Worm (Caenorhabditis elegans): ENCODE measurements around the gene srd-25.

Gene srd-25

DNA sequence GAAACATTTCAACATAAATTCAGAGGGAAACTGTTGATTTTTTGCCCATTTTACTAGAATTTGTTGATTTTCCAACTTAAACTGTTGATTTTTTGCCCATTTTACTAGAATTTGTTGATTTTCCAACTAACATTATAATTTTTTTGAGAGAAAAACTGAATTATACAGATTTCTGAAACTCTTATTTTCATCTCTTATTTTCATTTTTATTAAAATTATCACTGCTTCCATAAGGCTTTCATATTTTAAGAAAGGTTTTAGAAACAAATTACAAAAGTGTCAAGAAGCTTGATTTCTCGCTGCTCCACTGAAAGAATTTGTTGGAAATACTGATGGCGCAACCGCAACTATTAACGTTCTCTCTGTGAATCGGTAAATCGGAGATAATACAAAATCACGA lies 18.1 kb downstream of the srd-25 start:
- no peak for TF ChIP-seq B0310.2 (tag; optimal IDR thresholded peaks at IDR 0.05)

ce11 chrV:7651757-7652156 lies 19.9 kb downstream of the srd-25 start, which contains the start of gene srh-234:
Gene srh-234 (minus strand): TSS chrV:7651857.
- TF ChIP-seq ama-1 (optimal IDR thresholded peaks at IDR 0.05) (no peak), hmg-4 (GFP tag; optimal IDR thresholded peaks at IDR 0.05) (no peak), flt-1 (GFP tag; IDR thresholded peaks at IDR 0.05) (no peak), hmbx-1 (tag; optimal IDR thresholded peaks at IDR 0.05) (no peak), ceh-36 (tag; optimal IDR thresholded peaks at IDR 0.05) (no peak), tbx-11 (GFP tag; IDR thresholded peaks at IDR 0.05) (no peak), pes-1 (GFP tag; IDR thresholded peaks at IDR 0.05) (no peak), F13C5.2 (tag; optimal IDR thresholded peaks at IDR 0.05) (no peak), ets-7 (tag; optimal IDR thresholded peaks at IDR 0.05) (no peak), B0310.2 (tag; optimal IDR thresholded peaks at IDR 0.05) (no peak)

DNA sequence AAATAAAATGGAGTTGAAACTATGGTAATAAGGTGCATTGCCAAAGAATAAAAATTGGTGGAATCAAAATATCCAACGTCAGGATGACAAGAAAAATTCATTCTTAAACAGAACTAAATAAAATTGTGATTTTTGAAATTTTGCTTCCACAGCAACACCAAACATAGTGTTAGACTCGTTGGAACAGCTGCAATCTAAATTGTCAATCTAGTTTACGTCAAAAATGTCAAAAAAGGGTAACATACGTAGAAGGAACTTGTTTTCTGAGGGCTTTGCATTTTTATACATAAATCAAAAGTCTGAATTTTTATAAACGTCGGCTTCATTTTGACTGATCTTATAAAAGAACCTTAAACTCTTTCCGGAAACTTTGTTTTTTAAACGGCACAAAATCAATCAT lies 21.7 kb downstream of the srd-25 start, which contains the start of gene srh-200:
TSS of gene srh-200 (minus strand) at position 101 of the 400 bp plus-strand sequence.
- TF ChIP-seq scrt-1 (GFP tag; IDR thresholded peaks at IDR 0.05): no peak
- no peak for TF ChIP-seq pes-1 (GFP tag; IDR thresholded peaks at IDR 0.05)
- TF ChIP-seq ets-7 (tag; optimal IDR thresholded peaks at IDR 0.05): no peak
- no peak for TF ChIP-seq F13C5.2 (tag; optimal IDR thresholded peaks at IDR 0.05)
- TF ChIP-seq tra-4 (tag; optimal IDR thresholded peaks at IDR 0.05): no peak
- TF ChIP-seq ceh-13 (GFP tag; optimal IDR thresholded peaks at IDR 0.05): no peak
- no peak for TF ChIP-seq aly-1 (tag; optimal IDR thresholded peaks at IDR 0.05)
- TF ChIP-seq flt-1 (GFP tag; IDR thresholded peaks at IDR 0.05): no peak
- TF ChIP-seq tbx-11 (GFP tag; IDR thresholded peaks at IDR 0.05): no peak
- TF ChIP-seq tbx-37 (GFP tag; conservative IDR thresholded peaks at IDR 0.05): no peak
- TF ChIP-seq B0310.2 (tag; optimal IDR thresholded peaks at IDR 0.05): no peak
- TF ChIP-seq ceh-36 (tag; optimal IDR thresholded peaks at IDR 0.05): no peak
- TF ChIP-seq sea-1 (GFP tag; conservative IDR thresholded peaks at IDR 0.05): no peak
- no peak for TF ChIP-seq hmbx-1 (tag; optimal IDR thresholded peaks at IDR 0.05)
- TF ChIP-seq ama-1 (optimal IDR thresholded peaks at IDR 0.05): no peak
- no peak for TF ChIP-seq hmg-4 (GFP tag; optimal IDR thresholded peaks at IDR 0.05)
- TF ChIP-seq hnd-1 (tag; optimal IDR thresholded peaks at IDR 0.05): no peak

ce11 chrV:7667940-7668339 lies 36.1 kb downstream of the srd-25 start, which contains the start of gene C12D5.5:
Gene C12D5.5 (plus strand): TSS chrV:7668240.
- TF ChIP-seq tbx-11 (GFP tag; IDR thresholded peaks at IDR 0.05): no peak
- no peak for TF ChIP-seq hnd-1 (tag; optimal IDR thresholded peaks at IDR 0.05)
- TF ChIP-seq pes-1 (GFP tag; IDR thresholded peaks at IDR 0.05): no peak
- no peak for TF ChIP-seq F13C5.2 (tag; optimal IDR thresholded peaks at IDR 0.05)

- TF ChIP-seq tbx-11 (GFP tag; IDR thresholded peaks at IDR 0.05) (no peak), hnd-1 (tag; optimal IDR thresholded peaks at IDR 0.05) (no peak), scrt-1 (GFP tag; IDR thresholded peaks at IDR 0.05) (no peak), pes-1 (GFP tag; IDR thresholded peaks at IDR 0.05) (no peak), flt-1 (GFP tag; IDR thresholded peaks at IDR 0.05) (no peak), B0310.2 (tag; optimal IDR thresholded peaks at IDR 0.05) (no peak), tra-4 (tag; optimal IDR thresholded peaks at IDR 0.05) (no peak), ets-7 (tag; optimal IDR thresholded peaks at IDR 0.05) (no peak)
Measured at ce11 chrV:7672258-7672657, 40.4 kb downstream of the srd-25 start, which contains the start of gene C12D5.4. Gene C12D5.4 (plus strand): TSS chrV:7672558.

DNA sequence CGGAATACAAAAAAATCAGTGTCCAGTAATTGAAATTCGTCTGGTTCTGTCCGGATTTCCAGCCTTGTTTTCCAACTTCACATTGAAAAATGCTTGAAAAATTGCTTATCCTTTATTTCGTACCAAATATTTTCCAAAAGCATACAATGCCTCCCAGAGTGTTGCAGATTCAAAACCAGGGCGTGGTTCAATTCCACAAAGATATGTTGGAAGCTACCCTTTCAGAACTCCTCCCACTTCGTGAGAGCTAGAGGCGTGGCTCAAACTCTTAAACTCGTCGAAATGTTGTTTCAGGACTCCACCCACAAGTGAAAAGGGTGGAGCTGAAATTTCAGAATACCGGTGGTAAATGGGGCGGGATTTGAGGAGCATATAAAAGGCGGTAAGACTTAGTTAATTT lies 44.1 kb downstream of the srd-25 start, which contains the start of gene C12D5.3:
TSS of gene C12D5.3 (plus strand) at position 301 of the 400 bp plus-strand sequence.
- TF ChIP-seq hmg-4 (GFP tag; optimal IDR thresholded peaks at IDR 0.05) (no peak), B0310.2 (tag; optimal IDR thresholded peaks at IDR 0.05) (no peak), ceh-13 (GFP tag; optimal IDR thresholded peaks at IDR 0.05) (no peak), tra-4 (tag; optimal IDR thresholded peaks at IDR 0.05) (no peak), scrt-1 (GFP tag; IDR thresholded peaks at IDR 0.05) (no peak), sea-1 (GFP tag; conservative IDR thresholded peaks at IDR 0.05) (no peak), hmbx-1 (tag; optimal IDR thresholded peaks at IDR 0.05) (no peak), flt-1 (GFP tag; IDR thresholded peaks at IDR 0.05) (no peak), pes-1 (GFP tag; IDR thresholded peaks at IDR 0.05) (no peak), hnd-1 (tag; optimal IDR thresholded peaks at IDR 0.05) (no peak), ets-7 (tag; optimal IDR thresholded peaks at IDR 0.05) (no peak), tbx-11 (GFP tag; IDR thresholded peaks at IDR 0.05) (no peak), F13C5.2 (tag; optimal IDR thresholded peaks at IDR 0.05) (no peak), ceh-36 (tag; optimal IDR thresholded peaks at IDR 0.05) (no peak), ama-1 (optimal IDR thresholded peaks at IDR 0.05) (no peak), tbx-37 (GFP tag; conservative IDR thresholded peaks at IDR 0.05) (no peak), aly-1 (tag; optimal IDR thresholded peaks at IDR 0.05) (no peak)

- TF ChIP-seq ets-7 (tag; optimal IDR thresholded peaks at IDR 0.05) (no peak), tbx-11 (GFP tag; IDR thresholded peaks at IDR 0.05) (no peak), hmg-4 (GFP tag; optimal IDR thresholded peaks at IDR 0.05) (no peak), tbx-37 (GFP tag; conservative IDR thresholded peaks at IDR 0.05) (no peak), pes-1 (GFP tag; IDR thresholded peaks at IDR 0.05) (no peak), ama-1 (optimal IDR thresholded peaks at IDR 0.05) (no peak), hnd-1 (tag; optimal IDR thresholded peaks at IDR 0.05) (no peak), flt-1 (GFP tag; IDR thresholded peaks at IDR 0.05) (no peak), hmbx-1 (tag; optimal IDR thresholded peaks at IDR 0.05) (no peak)
Measured at ce11 chrV:7681388-7681787, 49.6 kb downstream of the srd-25 start, which contains the start of gene cyp-33A1. Gene cyp-33A1 (minus strand): TSS chrV:7681459.
